Worm (Caenorhabditis elegans) whole organism, L4 larva: ENCODE results near the gene F45E1.2.

ENCODE experiments used
- F26F4.8 ChIP-seq: fragments of 200-800 bp; sonication (Bioruptor generic); conservative IDR thresholded peaks from 2 replicates; pipeline ENCODE4 v1.3.6; 2022; ENCODE audit warnings: missing genetic modification characterization, missing compliant biosample characterization
- F44E2.7 ChIP-seq: fragments of 200-800 bp; sonication (Bioruptor generic); IDR thresholded peaks from 2 replicates; pipeline ENCODE4 v2.1.2; 2022; ENCODE audit warnings: missing genetic modification characterization, missing compliant biosample characterization
- T26A8.4 ChIP-seq: fragments of 200-800 bp; sonication (Bioruptor generic); IDR thresholded peaks from 2 replicates; pipeline ENCODE4 v1.3.6; 2022; ENCODE audit warnings: missing genetic modification characterization, missing compliant biosample characterization
- Y75B8A.6 ChIP-seq: fragments of 200-800 bp; sonication (Bioruptor generic); IDR thresholded peaks from 2 replicates; pipeline ENCODE4 v1.3.6; 2022; ENCODE audit warnings: missing genetic modification reagents, missing genetic modification characterization, missing compliant biosample characterization
- ZK337.2 ChIP-seq: fragments of 200-800 bp; sonication (Bioruptor generic); IDR thresholded peaks from 2 replicates; pipeline ENCODE4 v1.3.6; 2022; ENCODE audit warnings: missing genetic modification reagents, missing genetic modification characterization, missing compliant biosample characterization
- ZK546.5 ChIP-seq, 2 experiments: sonication (generic microtip); optimal IDR thresholded peaks; 2 replicates each; lab custom pipeline; 2017; ENCODE audit warnings: missing biosample characterization in 2 of 2, missing genetic modification characterization in 2 of 2
- aha-1 ChIP-seq: fragments of 150-350 bp; peaks from one replicate; lab custom pipeline; 2014; ENCODE audit warnings: missing biosample characterization, missing genetic modification characterization
- ama-1 ChIP-seq: fragments of 150-350 bp; optimal IDR thresholded peaks from 2 replicates; lab custom pipeline; 2014; ENCODE audit warnings: inconsistent platforms, mixed read lengths
- arid-1 ChIP-seq: fragments of 200-800 bp; sonication (Bioruptor generic); conservative IDR thresholded peaks from 2 replicates; pipeline ENCODE4 v1.3.6; 2022; ENCODE audit warnings: missing genetic modification reagents, missing genetic modification characterization, missing compliant biosample characterization
- ceh-44 ChIP-seq: fragments of 200-800 bp; sonication (Bioruptor generic); IDR thresholded peaks from 2 replicates; pipeline ENCODE4 v1.3.6; 2022; ENCODE audit warnings: missing genetic modification reagents, missing genetic modification characterization, missing compliant biosample characterization
- ceh-62 ChIP-seq: sonication (generic microtip); optimal IDR thresholded peaks from 2 replicates; lab custom pipeline; 2017; ENCODE audit warnings: missing biosample characterization, missing genetic modification characterization
- ces-1 ChIP-seq: fragments of 150-350 bp; sonication (generic microtip); optimal IDR thresholded peaks from 4 replicates; lab custom pipeline; 2014; ENCODE audit warnings: missing biosample characterization, missing genetic modification reagents, missing genetic modification characterization
- daf-16 ChIP-seq, 3 experiments: sonication (generic microtip); optimal IDR thresholded peaks; 2 replicates each; lab custom pipeline; 2016 to 2017; ENCODE audit warnings: missing genetic modification characterization in 3 of 3, missing genetic modification reagents in 3 of 3, mild to moderate bottlenecking in 2 of 3, missing compliant biosample characterization in 2 of 3, missing biosample characterization in 1 of 3, moderate library complexity in 1 of 3
- daf-8 ChIP-seq: fragments of 200-800 bp; sonication (Bioruptor generic); IDR thresholded peaks from 2 replicates; pipeline ENCODE4 v1.3.6; 2022; ENCODE audit warnings: missing genetic modification characterization, missing compliant biosample characterization
- dmd-8 ChIP-seq: fragments of 200-800 bp; sonication (Bioruptor generic); IDR thresholded peaks from 2 replicates; pipeline ENCODE4 v1.3.6; 2022; ENCODE audit warnings: missing genetic modification characterization, missing compliant biosample characterization
- dmd-9 ChIP-seq: fragments of 200-800 bp; sonication (Bioruptor generic); IDR thresholded peaks from 2 replicates; pipeline ENCODE4 v1.3.6; 2022; ENCODE audit warnings: missing genetic modification reagents, missing genetic modification characterization, missing compliant biosample characterization
- hlh-11 ChIP-seq: fragments of 200-800 bp; sonication (Bioruptor generic); optimal IDR thresholded peaks from 2 replicates; lab custom pipeline; 2018; ENCODE audit warnings: mild to moderate bottlenecking, missing genetic modification characterization, missing compliant biosample characterization
- hlh-30 ChIP-seq: sonication (generic microtip); optimal IDR thresholded peaks from 2 replicates; lab custom pipeline; 2017; ENCODE audit warnings: antibody characterized with exemption, mild to moderate bottlenecking, missing genetic modification characterization, missing compliant biosample characterization; ENCODE audit not compliant: insufficient read depth
- lin-13 ChIP-seq: fragments of 150-350 bp; optimal IDR thresholded peaks from 2 replicates; lab custom pipeline; 2014; ENCODE audit warnings: missing biosample characterization, missing genetic modification reagents, missing genetic modification characterization
- mdl-1 ChIP-seq, 2 experiments: fragments of 150-350 bp in 1 of 2; sonication (generic microtip) in 1 of 2; optimal IDR thresholded peaks; 2 replicates each; lab custom pipeline; 2014 to 2017; ENCODE audit warnings: missing biosample characterization in 2 of 2, missing genetic modification characterization in 2 of 2
- mep-1 ChIP-seq: fragments of 150-350 bp; sonication (generic microtip); optimal IDR thresholded peaks from 3 replicates; lab custom pipeline; 2014; ENCODE audit warnings: missing biosample characterization, missing genetic modification characterization
- nhr-10 ChIP-seq: fragments of 150-350 bp; optimal IDR thresholded peaks from 2 replicates; lab custom pipeline; 2014; ENCODE audit warnings: missing biosample characterization, missing genetic modification characterization
- nhr-11 ChIP-seq: fragments of 150-350 bp; optimal IDR thresholded peaks from 2 replicates; lab custom pipeline; 2014; ENCODE audit warnings: missing biosample characterization, missing genetic modification characterization
- nhr-111 ChIP-seq: fragments of 200-800 bp; sonication (Bioruptor generic); optimal IDR thresholded peaks from 2 replicates; lab custom pipeline; 2018; ENCODE audit warnings: mild to moderate bottlenecking, missing genetic modification characterization, missing compliant biosample characterization
- nhr-25 ChIP-seq: sonication (generic microtip); optimal IDR thresholded peaks from 2 replicates; lab custom pipeline; 2017; ENCODE audit warnings: missing genetic modification characterization, mild to moderate bottlenecking, missing compliant biosample characterization, antibody characterized with exemption, moderate library complexity, borderline replicate concordance; ENCODE audit not compliant: insufficient read depth
- nhr-28 ChIP-seq: fragments of 150-350 bp; optimal IDR thresholded peaks from 2 replicates; lab custom pipeline; 2014; ENCODE audit warnings: missing biosample characterization, missing genetic modification characterization
- nhr-41 ChIP-seq: fragments of 200-800 bp; sonication (Bioruptor generic); IDR thresholded peaks from 2 replicates; pipeline ENCODE4 v1.3.6; 2022; ENCODE audit warnings: missing genetic modification reagents, missing genetic modification characterization, missing compliant biosample characterization
- nhr-42 ChIP-seq: fragments of 200-800 bp; sonication (Bioruptor generic); IDR thresholded peaks from 2 replicates; pipeline ENCODE4 v1.3.6; 2022; ENCODE audit warnings: missing genetic modification characterization, missing compliant biosample characterization
- nhr-6 ChIP-seq: fragments of 150-350 bp; optimal IDR thresholded peaks from 2 replicates; lab custom pipeline; 2014; ENCODE audit warnings: missing biosample characterization, missing genetic modification characterization
- sdz-12 ChIP-seq: fragments of 200-800 bp; sonication (Bioruptor generic); optimal IDR thresholded peaks from 2 replicates; lab custom pipeline; 2018; ENCODE audit warnings: mild to moderate bottlenecking, missing genetic modification characterization, missing compliant biosample characterization
- set-16 ChIP-seq: fragments of 200-800 bp; sonication (Bioruptor generic); IDR thresholded peaks from 2 replicates; pipeline ENCODE4 v1.3.6; 2022; ENCODE audit warnings: missing genetic modification reagents, missing genetic modification characterization, missing compliant biosample characterization
- snpc-1.2 ChIP-seq: fragments of 200-800 bp; sonication (Bioruptor generic); IDR thresholded peaks from 2 replicates; pipeline ENCODE4 v1.3.6; 2022; ENCODE audit warnings: missing genetic modification reagents, missing genetic modification characterization, missing compliant biosample characterization
- spr-3 ChIP-seq: fragments of 200-800 bp; sonication (Bioruptor generic); optimal IDR thresholded peaks from 2 replicates; lab custom pipeline; 2018; ENCODE audit warnings: mild to moderate bottlenecking, missing genetic modification characterization, missing compliant biosample characterization
- unc-39 ChIP-seq: sonication (generic microtip); optimal IDR thresholded peaks from 2 replicates; lab custom pipeline; 2017; ENCODE audit warnings: missing biosample characterization, missing genetic modification characterization
- vab-7 ChIP-seq: fragments of 200-800 bp; sonication (Bioruptor generic); IDR thresholded peaks from 2 replicates; pipeline ENCODE4 v1.3.6; 2022; ENCODE audit warnings: missing genetic modification reagents, missing genetic modification characterization, missing compliant biosample characterization

F45E1.2 gene

ce11 chrX:8003663-8004062 is at the start of gene F45E1.2, which contains the start of gene F45E1.1:
TSS of gene F45E1.2 (plus strand) at chrX:8003733.
TSS of gene F45E1.1 (plus strand) at chrX:8003682.
- no peak for TF ChIP-seq mdl-1 (tag; optimal IDR thresholded peaks at IDR 0.05; lab: Kevin White, UChicago)
- TF ChIP-seq nhr-28 (tag; lab: Kevin White, UChicago) = no peak
- TF ChIP-seq nhr-41 (GFP tag; lab: Robert Waterston, UW) = no peak
- TF ChIP-seq ceh-44 (GFP tag; lab: Robert Waterston, UW) = no peak
- no peak for TF ChIP-seq snpc-1.2 (GFP tag; lab: Robert Waterston, UW)
- TF ChIP-seq nhr-25 (tag; lab: Kevin White, UChicago) = no peak
- TF ChIP-seq ces-1 (GFP tag; lab: Kevin White, UChicago) = no peak
- no peak for TF ChIP-seq ceh-62 (tag; lab: Kevin White, UChicago)
- TF ChIP-seq aha-1 (tag; lab: Kevin White, UChicago) = peak; percentile 18
- TF ChIP-seq set-16 (GFP tag; lab: Robert Waterston, UW) = peak; percentile 76; the same call in 1 of the 2 replicates
- no peak for TF ChIP-seq arid-1 (GFP tag; lab: Robert Waterston, UW)
- no peak for TF ChIP-seq nhr-11

ce11 chrX:7954328-7954727 is 49.2 kb upstream of the F45E1.2 start, which contains the start of gene dct-1:
TSS of gene dct-1 (plus strand) at chrX:7954354.
- TF ChIP-seq unc-39 (tag; lab: Kevin White, UChicago) (no peak), ZK546.5 (tag; optimal IDR thresholded peaks at IDR 0.05; lab: Kevin White, UChicago) (no peak), mep-1 (tag; lab: Kevin White, UChicago) (peak; percentile 7), vab-7 (no peak), nhr-42 (no peak), nhr-25 (tag; lab: Kevin White, UChicago) (no peak), nhr-28 (tag; lab: Kevin White, UChicago) (no peak), hlh-11 (tag; lab: Kevin White, UChicago) (peak; percentile 57), nhr-111 (GFP tag; lab: Kevin White, UChicago) (no peak), spr-3 (GFP tag; lab: Kevin White, UChicago) (no peak), daf-16 (GFP tag; optimal IDR thresholded peaks at IDR 0.05; lab: Kevin White, UChicago) (peak in 1 of 2 experiments; percentile 60), daf-16 (tag; optimal IDR thresholded peaks at IDR 0.05; lab: Kevin White, UChicago) (no peak), daf-8 (no peak), nhr-10 (no peak), ceh-62 (tag; lab: Kevin White, UChicago) (no peak), hlh-30 (tag; lab: Kevin White, UChicago) (peak; percentile 31), F26F4.8 (GFP tag; lab: Robert Waterston, UW) (no peak), dmd-9 (GFP tag; lab: Robert Waterston, UW) (no peak), lin-13 (GFP tag; lab: Kevin White, UChicago) (no peak), nhr-6 (no peak), aha-1 (tag; lab: Kevin White, UChicago) (peak; percentile 65), sdz-12 (GFP tag; lab: Kevin White, UChicago) (peak; percentile 17)

ce11 chrX:7956449-7956848 is 47.1 kb upstream of the F45E1.2 start:
- TF ChIP-seq dmd-8 (GFP tag; lab: Robert Waterston, UW) (0 out of 2 replicates have a peak, but pooled peaks have one; percentile 29), arid-1 (GFP tag; lab: Robert Waterston, UW) (no peak), T26A8.4 (GFP tag; lab: Robert Waterston, UW) (peak; percentile 49; the same call in 1 of the 2 replicates), F44E2.7 (GFP tag; lab: Robert Waterston, UW) (0 out of 2 replicates have a peak, but pooled peaks have one; percentile 22), daf-8 (no peak), ama-1 (peak; percentile 48), ZK337.2 (GFP tag; lab: Robert Waterston, UW) (no peak), Y75B8A.6 (GFP tag; lab: Robert Waterston, UW) (0 out of 2 replicates have a peak, but pooled peaks have one; percentile 13), sdz-12 (GFP tag; lab: Kevin White, UChicago) (peak; percentile 57), aha-1 (tag; lab: Kevin White, UChicago) (peak; percentile 32)
